Worm (Caenorhabditis elegans): ENCODE data around the gene C52A11.3.

- no peak for TF ChIP-seq ama-1 (optimal IDR thresholded peaks at IDR 0.05)
- no peak for TF ChIP-seq ceh-19 (GFP tag; optimal IDR thresholded peaks at IDR 0.05)
- TF ChIP-seq fax-1 (tag; optimal IDR thresholded peaks at IDR 0.05) = no peak
- TF ChIP-seq fkh-10 (GFP tag; optimal IDR thresholded peaks at IDR 0.05) = no peak
- TF ChIP-seq odd-2 (tag; optimal IDR thresholded peaks at IDR 0.05) = no peak
- TF ChIP-seq hlh-15 (tag; optimal IDR thresholded peaks at IDR 0.05) = no peak
Measured at ce11 chrII:10753694-10754093, 16.5 kb downstream of the C52A11.3 start.

Data from whole organism, late embryonic.